Worm (Caenorhabditis elegans) whole organism, L4 larva: Measurements from ENCODE around the gene Y43F8B.12.

Experiments
- F26F4.8 ChIP-seq: fragments of 200-800 bp; sonication (Bioruptor generic); conservative IDR thresholded peaks from 2 replicates; pipeline ENCODE4 v1.3.6; 2022; ENCODE audit warnings: missing genetic modification characterization, missing compliant biosample characterization
- F49E8.2 ChIP-seq: sonication (generic microtip); optimal IDR thresholded peaks from 2 replicates; lab custom pipeline; 2016; ENCODE audit warnings: missing compliant biosample characterization, mild to moderate bottlenecking, missing genetic modification characterization, borderline replicate concordance
- T26A8.4 ChIP-seq: fragments of 200-800 bp; sonication (Bioruptor generic); IDR thresholded peaks from 2 replicates; pipeline ENCODE4 v1.3.6; 2022; ENCODE audit warnings: missing genetic modification characterization, missing compliant biosample characterization
- Y75B8A.6 ChIP-seq: fragments of 200-800 bp; sonication (Bioruptor generic); IDR thresholded peaks from 2 replicates; pipeline ENCODE4 v1.3.6; 2022; ENCODE audit warnings: missing genetic modification reagents, missing genetic modification characterization, missing compliant biosample characterization
- ZK337.2 ChIP-seq: fragments of 200-800 bp; sonication (Bioruptor generic); IDR thresholded peaks from 2 replicates; pipeline ENCODE4 v1.3.6; 2022; ENCODE audit warnings: missing genetic modification reagents, missing genetic modification characterization, missing compliant biosample characterization
- ZK546.5 ChIP-seq, 2 experiments: sonication (generic microtip); optimal IDR thresholded peaks; 2 replicates each; lab custom pipeline; 2017; ENCODE audit warnings: missing biosample characterization in 2 of 2, missing genetic modification characterization in 2 of 2
- aha-1 ChIP-seq: fragments of 150-350 bp; peaks from one replicate; lab custom pipeline; 2014; ENCODE audit warnings: missing biosample characterization, missing genetic modification characterization
- aly-2 ChIP-seq: sonication (generic microtip); optimal IDR thresholded peaks from 2 replicates; lab custom pipeline; 2018; ENCODE audit warnings: missing biosample characterization, missing genetic modification characterization
- ama-1 ChIP-seq: fragments of 150-350 bp; optimal IDR thresholded peaks from 2 replicates; lab custom pipeline; 2014; ENCODE audit warnings: inconsistent platforms, mixed read lengths
- arid-1 ChIP-seq: fragments of 200-800 bp; sonication (Bioruptor generic); conservative IDR thresholded peaks from 2 replicates; pipeline ENCODE4 v1.3.6; 2022; ENCODE audit warnings: missing genetic modification reagents, missing genetic modification characterization, missing compliant biosample characterization
- attf-4 ChIP-seq: sonication (generic microtip); optimal IDR thresholded peaks from 3 replicates; lab custom pipeline; 2017; ENCODE audit warnings: missing biosample characterization, missing genetic modification characterization
- ceh-28 ChIP-seq: fragments of 150-350 bp; optimal IDR thresholded peaks from 2 replicates; lab custom pipeline; 2014; ENCODE audit warnings: missing biosample characterization, missing genetic modification reagents, missing genetic modification characterization
- ceh-82 ChIP-seq: sonication (generic microtip); optimal IDR thresholded peaks from 2 replicates; lab custom pipeline; 2017; ENCODE audit warnings: missing biosample characterization, missing genetic modification characterization
- cey-2 ChIP-seq: sonication (generic microtip); optimal IDR thresholded peaks from 3 replicates; lab custom pipeline; 2017; ENCODE audit warnings: missing genetic modification characterization, mild to moderate bottlenecking, missing compliant biosample characterization, antibody characterized with exemption, borderline replicate concordance; ENCODE audit not compliant: insufficient read depth
- dmd-9 ChIP-seq: fragments of 200-800 bp; sonication (Bioruptor generic); IDR thresholded peaks from 2 replicates; pipeline ENCODE4 v1.3.6; 2022; ENCODE audit warnings: missing genetic modification reagents, missing genetic modification characterization, missing compliant biosample characterization
- dpl-1 ChIP-seq: fragments of 150-350 bp; optimal IDR thresholded peaks from 2 replicates; lab custom pipeline; 2014; ENCODE audit warnings: missing biosample characterization, missing genetic modification reagents, missing genetic modification characterization
- fos-1 ChIP-seq: fragments of 150-350 bp; optimal IDR thresholded peaks from 2 replicates; lab custom pipeline; 2014; ENCODE audit warnings: missing biosample characterization, missing genetic modification characterization
- hif-1 ChIP-seq, 2 experiments: sonication (generic microtip); optimal IDR thresholded peaks; 2 replicates each; lab custom pipeline; 2016 to 2017; ENCODE audit warnings: missing compliant biosample characterization in 2 of 2, missing genetic modification characterization in 2 of 2, missing genetic modification reagents in 2 of 2, missing genotype in 2 of 2, mild to moderate bottlenecking in 1 of 2
- hlh-30 ChIP-seq: sonication (generic microtip); optimal IDR thresholded peaks from 2 replicates; lab custom pipeline; 2017; ENCODE audit warnings: antibody characterized with exemption, mild to moderate bottlenecking, missing genetic modification characterization, missing compliant biosample characterization; ENCODE audit not compliant: insufficient read depth
- lim-7 ChIP-seq: fragments of 200-800 bp; sonication (Bioruptor generic); IDR thresholded peaks from 2 replicates; pipeline ENCODE4 v1.3.6; 2022; ENCODE audit warnings: missing genetic modification characterization, missing compliant biosample characterization
- lin-13 ChIP-seq: fragments of 150-350 bp; optimal IDR thresholded peaks from 2 replicates; lab custom pipeline; 2014; ENCODE audit warnings: missing biosample characterization, missing genetic modification reagents, missing genetic modification characterization
- madf-9 ChIP-seq: fragments of 200-800 bp; sonication (Bioruptor generic); conservative IDR thresholded peaks from 2 replicates; pipeline ENCODE4 v1.3.6; 2022; ENCODE audit warnings: missing genetic modification reagents, missing genetic modification characterization, missing compliant biosample characterization
- mdl-1 ChIP-seq, 2 experiments: fragments of 150-350 bp in 1 of 2; sonication (generic microtip) in 1 of 2; optimal IDR thresholded peaks; 2 replicates each; lab custom pipeline; 2014 to 2017; ENCODE audit warnings: missing biosample characterization in 2 of 2, missing genetic modification characterization in 2 of 2
- mes-2 ChIP-seq: sonication (generic microtip); optimal IDR thresholded peaks from 2 replicates; lab custom pipeline; 2016; ENCODE audit warnings: missing genotype, mild to moderate bottlenecking, missing genetic modification characterization, missing compliant biosample characterization; ENCODE audit not compliant: poor library complexity, severe bottlenecking
- nhr-111 ChIP-seq: fragments of 200-800 bp; sonication (Bioruptor generic); optimal IDR thresholded peaks from 2 replicates; lab custom pipeline; 2018; ENCODE audit warnings: mild to moderate bottlenecking, missing genetic modification characterization, missing compliant biosample characterization
- nhr-237 ChIP-seq: sonication (generic microtip); optimal IDR thresholded peaks from 2 replicates; lab custom pipeline; 2017; ENCODE audit warnings: missing biosample characterization, missing genetic modification characterization
- nhr-25 ChIP-seq: sonication (generic microtip); optimal IDR thresholded peaks from 2 replicates; lab custom pipeline; 2017; ENCODE audit warnings: missing genetic modification characterization, mild to moderate bottlenecking, missing compliant biosample characterization, antibody characterized with exemption, moderate library complexity, borderline replicate concordance; ENCODE audit not compliant: insufficient read depth
- nhr-42 ChIP-seq: fragments of 200-800 bp; sonication (Bioruptor generic); IDR thresholded peaks from 2 replicates; pipeline ENCODE4 v1.3.6; 2022; ENCODE audit warnings: missing genetic modification characterization, missing compliant biosample characterization
- pha-4 ChIP-seq, 2 experiments: fragments of 150-350 bp in 1 of 2; fragments of 200-800 bp in 1 of 2; sonication (Bioruptor generic) in 1 of 2; IDR thresholded peaks in 1 of 2; optimal IDR thresholded peaks in 1 of 2; 2 replicates each; pipeline versions ENCODE4 v1.3.6 to Lab custom; 2014 to 2022; ENCODE audit warnings: missing genetic modification characterization in 2 of 2, missing genetic modification reagents in 2 of 2, missing biosample characterization in 1 of 2, missing compliant biosample characterization in 1 of 2
- set-16 ChIP-seq: fragments of 200-800 bp; sonication (Bioruptor generic); IDR thresholded peaks from 2 replicates; pipeline ENCODE4 v1.3.6; 2022; ENCODE audit warnings: missing genetic modification reagents, missing genetic modification characterization, missing compliant biosample characterization
- skn-1 ChIP-seq: fragments of 150-350 bp; optimal IDR thresholded peaks from 2 replicates; lab custom pipeline; 2014; ENCODE audit warnings: missing biosample characterization, missing genetic modification characterization
- snpc-1.2 ChIP-seq: fragments of 200-800 bp; sonication (Bioruptor generic); IDR thresholded peaks from 2 replicates; pipeline ENCODE4 v1.3.6; 2022; ENCODE audit warnings: missing genetic modification reagents, missing genetic modification characterization, missing compliant biosample characterization
- snpc-4 ChIP-seq: fragments of 150-350 bp; optimal IDR thresholded peaks from 2 replicates; lab custom pipeline; 2014; ENCODE audit warnings: missing biosample characterization, missing genetic modification characterization
- unc-130 ChIP-seq: sonication (generic microtip); optimal IDR thresholded peaks from 2 replicates; lab custom pipeline; 2016; ENCODE audit warnings: missing genetic modification reagents, missing genetic modification characterization, missing compliant biosample characterization
- unc-39 ChIP-seq: sonication (generic microtip); optimal IDR thresholded peaks from 2 replicates; lab custom pipeline; 2017; ENCODE audit warnings: missing biosample characterization, missing genetic modification characterization
- zag-1 ChIP-seq: fragments of 150-350 bp; optimal IDR thresholded peaks from 2 replicates; lab custom pipeline; 2014; ENCODE audit warnings: missing biosample characterization, missing genetic modification characterization
- zfp-2 ChIP-seq: sonication (generic microtip); optimal IDR thresholded peaks from 2 replicates; lab custom pipeline; 2016; ENCODE audit warnings: mild to moderate bottlenecking, missing genetic modification characterization, missing compliant biosample characterization

Gene Y43F8B.12

DNA sequence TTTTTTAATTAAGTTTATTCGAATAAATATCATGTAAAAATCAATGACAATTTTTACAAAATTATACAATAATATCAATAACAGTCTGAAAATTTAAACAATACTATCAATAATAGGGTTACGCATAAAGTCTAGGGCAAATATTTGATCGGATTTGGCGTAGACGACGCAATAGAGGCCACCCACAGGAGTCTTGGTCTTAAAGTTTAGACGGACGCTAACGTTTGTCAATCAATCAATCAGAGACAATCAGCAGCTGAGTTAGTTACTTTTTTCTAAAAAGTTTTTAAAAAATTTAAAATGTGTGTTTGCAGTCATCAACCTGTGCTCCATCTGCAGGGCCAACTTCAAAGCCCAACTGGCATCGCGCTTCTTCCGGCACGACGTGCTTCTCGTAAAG lies 23.1 kb downstream of the Y43F8B.12 start, which contains the start of gene Y43F8B.29:
Gene Y43F8B.29, plus strand, starts transcription at position 301 of the 400 bp plus-strand sequence.
- no peak for TF ChIP-seq skn-1
- TF ChIP-seq Y75B8A.6 (GFP tag; lab: Robert Waterston, UW): no peak
- no peak for TF ChIP-seq hlh-30
- TF ChIP-seq unc-130 (GFP tag; lab: Kevin White, UChicago): no peak
- TF ChIP-seq nhr-237 (tag; lab: Kevin White, UChicago): no peak
- no peak for TF ChIP-seq F26F4.8 (GFP tag; lab: Robert Waterston, UW)
- TF ChIP-seq madf-9 (GFP tag; lab: Robert Waterston, UW): no peak
- TF ChIP-seq dpl-1 (GFP tag; lab: Kevin White, UChicago): no peak
- TF ChIP-seq arid-1 (GFP tag; lab: Robert Waterston, UW): no peak
- no peak for TF ChIP-seq ama-1 (lab: Kevin White, UChicago)
- no peak for TF ChIP-seq lim-7 (GFP tag; lab: Robert Waterston, UW)
- no peak for TF ChIP-seq fos-1 (tag; lab: Kevin White, UChicago)
- TF ChIP-seq zag-1 (tag; lab: Kevin White, UChicago): no peak
- TF ChIP-seq ZK546.5 (tag; optimal IDR thresholded peaks at IDR 0.05; lab: Kevin White, UChicago): no peak

- TF ChIP-seq snpc-1.2 (GFP tag; lab: Robert Waterston, UW): 0 out of 2 replicates have a peak, but pooled peaks have one; percentile 20
- TF ChIP-seq ceh-28 (tag; lab: Kevin White, UChicago): no peak
- no peak for TF ChIP-seq hif-1 (tag; optimal IDR thresholded peaks at IDR 0.05; lab: Kevin White, UChicago)
- TF ChIP-seq dmd-9 (GFP tag; lab: Robert Waterston, UW): no peak
- TF ChIP-seq set-16 (GFP tag; lab: Robert Waterston, UW): peak; percentile 89
- no peak for TF ChIP-seq snpc-4 (tag; lab: Kevin White, UChicago)
- no peak for TF ChIP-seq ceh-82 (tag; lab: Kevin White, UChicago)
These were observed 27.0 kb downstream of the Y43F8B.12 start for ce11 chrV:19495145-19495544.

DNA sequence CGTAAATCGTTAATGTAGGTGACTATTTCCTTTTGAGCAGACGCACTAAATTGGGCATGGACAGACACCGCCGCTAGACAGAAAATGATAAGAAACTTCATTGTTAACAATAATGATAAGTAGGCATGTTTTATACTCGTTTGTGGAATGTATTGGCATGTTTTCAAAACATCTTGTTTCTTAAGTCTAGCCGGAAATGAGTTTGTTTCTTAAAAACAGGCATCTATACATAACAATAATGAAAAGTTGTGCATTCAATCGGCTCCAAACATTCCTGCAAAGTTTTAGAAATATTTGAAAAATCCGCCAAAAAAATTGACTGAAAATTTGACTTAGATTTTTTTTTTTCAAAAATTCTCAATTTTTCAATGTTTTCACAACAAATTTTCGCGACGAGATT lies 27.4 kb downstream of the Y43F8B.12 start, which contains the start of gene scl-21:
Gene scl-21, minus strand, starts transcription at position 101 of the 400 bp plus-strand sequence.
- TF ChIP-seq zfp-2 (tag; lab: Kevin White, UChicago): no peak
- no peak for TF ChIP-seq T26A8.4 (GFP tag; lab: Robert Waterston, UW)
- no peak for TF ChIP-seq nhr-42 (GFP tag; lab: Robert Waterston, UW)
- no peak for TF ChIP-seq unc-39 (tag; lab: Kevin White, UChicago)
- no peak for TF ChIP-seq snpc-1.2 (GFP tag; lab: Robert Waterston, UW)
- no peak for TF ChIP-seq hlh-30
- no peak for TF ChIP-seq F49E8.2 (tag; lab: Kevin White, UChicago)
- TF ChIP-seq F26F4.8 (GFP tag; lab: Robert Waterston, UW): no peak
- TF ChIP-seq ZK337.2 (GFP tag; lab: Robert Waterston, UW): no peak
- no peak for TF ChIP-seq cey-2
- TF ChIP-seq pha-4 (GFP tag; IDR thresholded peaks at IDR 0.05; lab: Robert Waterston, UW): no peak
- no peak for TF ChIP-seq pha-4 (tag; optimal IDR thresholded peaks at IDR 0.05; lab: Kevin White, UChicago)
- TF ChIP-seq nhr-25 (tag; lab: Kevin White, UChicago): no peak
- no peak for TF ChIP-seq attf-4 (tag; lab: Kevin White, UChicago)
- no peak for TF ChIP-seq mdl-1 (tag; optimal IDR thresholded peaks at IDR 0.05; lab: Kevin White, UChicago)
- no peak for TF ChIP-seq hif-1 (tag; optimal IDR thresholded peaks at IDR 0.05; lab: Kevin White, UChicago)
- no peak for TF ChIP-seq lin-13 (GFP tag; lab: Kevin White, UChicago)

- TF ChIP-seq aly-2 (tag; lab: Kevin White, UChicago): no peak
- no peak for TF ChIP-seq mes-2
- TF ChIP-seq nhr-111: no peak
- peak; percentile 2 for TF ChIP-seq aha-1
These were observed 28.9 kb downstream of the Y43F8B.12 start for ce11 chrV:19497087-19497486.
